Fruit fly (Drosophila melanogaster) whole organism, wandering third instar larva: ENCODE results near the gene CG5180.

ENCODE experiments used
- Abd-B ChIP-seq: fragments of >200 bp; optimal IDR thresholded peaks from 2 replicates; lab custom pipeline; 2017; ENCODE audit warnings: missing biosample characterization, missing genetic modification characterization
- Hr83 ChIP-seq: fragments of 200-300 bp; sonication (Bioruptor generic); optimal IDR thresholded peaks from 2 replicates; lab custom pipeline; 2016; ENCODE audit warnings: missing biosample characterization, mild to moderate bottlenecking, missing genetic modification characterization, moderate library complexity; ENCODE audit not compliant: poor library complexity, severe bottlenecking
- Jra ChIP-seq: sonication (Bioruptor generic); optimal IDR thresholded peaks from 2 replicates; lab custom pipeline; 2016; ENCODE audit warnings: missing biosample characterization, missing genetic modification characterization
- OdsH ChIP-seq: fragments of 200-800 bp; sonication (Bioruptor generic); optimal IDR thresholded peaks from 2 replicates; lab custom pipeline; 2016; ENCODE audit warnings: missing biosample characterization, mild to moderate bottlenecking, missing genetic modification characterization
- Rel ChIP-seq, 2 experiments: fragments of 200-800 bp; sonication (Bioruptor generic) in 1 of 2; optimal IDR thresholded peaks; 2 replicates in 1 of 2; 3 replicates in 1 of 2; lab custom pipeline; 2016 to 2019; ENCODE audit warnings: mild to moderate bottlenecking in 2 of 2, missing biosample characterization in 2 of 2, missing genetic modification characterization in 2 of 2, moderate library complexity in 1 of 2
- brk ChIP-seq: fragments of 200-800 bp; sonication (Bioruptor generic); optimal IDR thresholded peaks from 2 replicates; lab custom pipeline; 2016; ENCODE audit warnings: missing biosample characterization, mild to moderate bottlenecking, missing genetic modification characterization
- dl ChIP-seq, 2 experiments: fragments of 175-275, 200-275 bp in 1 of 2; fragments of 200-275 bp in 1 of 2; sonication (Bioruptor generic); optimal IDR thresholded peaks; lab custom pipeline; 2018; ENCODE audit warnings: mild to moderate bottlenecking in 2 of 2, missing biosample characterization in 2 of 2, missing genetic modification characterization in 2 of 2, moderate library complexity in 2 of 2; ENCODE audit not compliant: partially characterized antibody in 2 of 2, insufficient read depth in 1 of 2
- dmrt93B ChIP-seq: fragments of 200-800 bp; sonication (Bioruptor generic); optimal IDR thresholded peaks from 2 replicates; lab custom pipeline; 2018; ENCODE audit warnings: missing biosample characterization, mild to moderate bottlenecking, missing genetic modification characterization
- ey ChIP-seq: fragments of 200-800 bp; sonication (Bioruptor generic); optimal IDR thresholded peaks from 2 replicates; lab custom pipeline; 2016; ENCODE audit warnings: missing biosample characterization, missing genetic modification characterization
- foxo ChIP-seq, 2 experiments: fragments of 200-800 bp; sonication (Bioruptor generic); optimal IDR thresholded peaks; 2 replicates in 1 of 2; 3 replicates in 1 of 2; lab custom pipeline; 2016 to 2017; ENCODE audit warnings: missing biosample characterization in 2 of 2, missing genetic modification characterization in 2 of 2
- fru ChIP-seq: fragments of 200-800 bp; sonication (Bioruptor generic); optimal IDR thresholded peaks from 3 replicates; lab custom pipeline; 2016; ENCODE audit warnings: missing biosample characterization, mild to moderate bottlenecking, missing genetic modification characterization
- h ChIP-seq: fragments of 200-800 bp; sonication (Bioruptor generic); optimal IDR thresholded peaks from 3 replicates; lab custom pipeline; 2016; ENCODE audit warnings: missing biosample characterization, mild to moderate bottlenecking, missing genetic modification characterization
- psq ChIP-seq: fragments of 200-800 bp; sonication (Bioruptor generic); optimal IDR thresholded peaks from 3 replicates; lab custom pipeline; 2017; ENCODE audit warnings: missing biosample characterization, mild to moderate bottlenecking, missing genetic modification characterization, moderate library complexity
- tai ChIP-seq: sonication (Bioruptor generic); optimal IDR thresholded peaks from 2 replicates; lab custom pipeline; 2016; ENCODE audit warnings: missing biosample characterization, missing genetic modification characterization

dm6 chr3R:20551487-20552079 is 6.1 kb upstream of the CG5180 start:
- no peak for TF ChIP-seq foxo (GFP tag; optimal IDR thresholded peaks at IDR 0.05; lab: Kevin White, UChicago)
- TF ChIP-seq dmrt93B = no peak
- TF ChIP-seq h = no peak
- no peak for TF ChIP-seq Rel (GFP tag; optimal IDR thresholded peaks at IDR 0.05; lab: Kevin White, UChicago)
- TF ChIP-seq Rel (tag; optimal IDR thresholded peaks at IDR 0.05; lab: Kevin White, UChicago) = peak; percentile 98
- TF ChIP-seq dl (GFP tag; optimal IDR thresholded peaks at IDR 0.05; lab: Kevin White, UChicago; ENCODE audit: insufficient read depth in 1 of 2, partially characterized antibody in 2 of 2) = no peak
- TF ChIP-seq Jra = no peak
- no peak for TF ChIP-seq OdsH (GFP tag; lab: Kevin White, UChicago)
- no peak for TF ChIP-seq psq (GFP tag; lab: Kevin White, UChicago)
- no peak for TF ChIP-seq ey (GFP tag; lab: Kevin White, UChicago)
- TF ChIP-seq fru (GFP tag; lab: Kevin White, UChicago) = no peak
- TF ChIP-seq brk (GFP tag; lab: Kevin White, UChicago) = no peak
- TF ChIP-seq Hr83 (GFP tag; lab: Kevin White, UChicago) = no peak
- no peak for TF ChIP-seq Abd-B (GFP tag; lab: Kevin White, UChicago)
- no peak for TF ChIP-seq tai (GFP tag; lab: Kevin White, UChicago)
